Worm (Caenorhabditis elegans): ENCODE results near the gene B0280.17.

B0280.17 gene

DNA sequence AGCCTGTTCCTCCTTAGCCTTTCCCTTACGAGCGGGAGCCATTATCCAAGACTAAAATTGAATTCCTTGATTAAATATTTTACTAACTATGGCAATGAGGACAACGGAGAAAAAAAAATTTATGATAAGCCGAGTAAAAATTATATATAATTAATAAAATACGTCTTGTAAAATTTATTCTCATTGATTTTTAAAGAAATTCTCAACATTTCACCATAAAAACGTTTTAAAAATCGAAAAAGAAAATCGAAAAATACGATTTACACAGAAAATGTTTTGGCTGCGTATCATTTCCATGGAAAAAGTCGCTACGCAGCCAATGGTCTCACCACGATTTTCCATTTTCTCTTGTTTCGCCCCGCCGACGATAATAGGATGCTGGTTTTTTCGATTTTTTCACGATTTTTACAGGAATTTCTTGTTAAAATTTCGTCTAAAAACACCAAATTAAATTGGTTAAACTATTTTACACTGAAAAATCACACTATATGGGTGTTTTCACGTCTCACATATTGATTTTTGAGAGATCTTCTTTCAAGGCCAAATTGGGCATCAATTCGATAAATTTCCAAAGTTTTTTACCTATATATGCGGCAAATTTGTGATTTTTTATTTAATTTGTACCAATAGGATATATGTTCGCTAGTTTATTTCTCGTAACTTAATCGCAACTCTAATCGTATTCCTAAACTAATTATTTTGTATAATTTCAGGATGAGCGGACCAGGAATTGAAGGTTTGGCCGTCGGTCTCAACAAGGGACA is 43.8 kb upstream of the B0280.17 start, which contains the start of the genes rps-14 and rpl-36 (continued):
- TF ChIP-seq nhr-237 (tag; optimal IDR thresholded peaks at IDR 0.05) (peak; percentile 74), pqm-1 (tag; optimal IDR thresholded peaks at IDR 0.05) (no peak), ztf-11 (tag; optimal IDR thresholded peaks at IDR 0.05) (peak in 1 of 2 experiments; percentile 75), C16A3.4 (tag; optimal IDR thresholded peaks at IDR 0.05) (peak; percentile 96), unc-86 (tag; optimal IDR thresholded peaks at IDR 0.05) (peak; percentile 80), elt-2 (tag; optimal IDR thresholded peaks at IDR 0.05) (peak; percentile 44), zag-1 (tag; optimal IDR thresholded peaks at IDR 0.05) (peak; percentile 51), nhr-19 (GFP tag; conservative IDR thresholded peaks at IDR 0.05) (peak; percentile 92), ceh-90 (tag; optimal IDR thresholded peaks at IDR 0.05) (peak; percentile 34), zip-4 (GFP tag; optimal IDR thresholded peaks at IDR 0.05) (peak; percentile 66), efl-1 (optimal IDR thresholded peaks at IDR 0.05) (peak; percentile 90 to 92), efl-1 (GFP tag; optimal IDR thresholded peaks at IDR 0.05 in 1 of 2) (peak; percentile 82 to 97), mef-2 (tag; optimal IDR thresholded peaks at IDR 0.05) (peak; percentile 27), blmp-1 (tag; optimal IDR thresholded peaks at IDR 0.05) (peak; percentile 93), nhr-90 (tag; optimal IDR thresholded peaks at IDR 0.05; ENCODE audit: poor library complexity) (peak; percentile 92), ceh-82 (tag; optimal IDR thresholded peaks at IDR 0.05) (peak; percentile 88 to 90 (median 89)), pax-3 (tag; optimal IDR thresholded peaks at IDR 0.05) (peak; percentile 72), unc-62 (GFP tag; optimal IDR thresholded peaks at IDR 0.05) (no peak), ets-5 (GFP tag; IDR thresholded peaks at IDR 0.05) (no peak), vab-15 (tag; optimal IDR thresholded peaks at IDR 0.05) (peak; percentile 5), dpl-1 (GFP tag; optimal IDR thresholded peaks at IDR 0.05) (peak; percentile 83 to 86 (median 86)), swsn-7 (tag; optimal IDR thresholded peaks at IDR 0.05) (peak; percentile 92), jun-1 (tag; optimal IDR thresholded peaks at IDR 0.05) (peak; percentile 86), egl-13 (tag; optimal IDR thresholded peaks at IDR 0.05) (peak; percentile 71), grh-1 (GFP tag; IDR thresholded peaks at IDR 0.05) (peak; percentile 70), nhr-12 (tag; optimal IDR thresholded peaks at IDR 0.05) (no peak), aly-2 (tag; optimal IDR thresholded peaks at IDR 0.05) (peak; percentile 47), nhr-20 (tag; optimal IDR thresholded peaks at IDR 0.05) (peak; percentile 94), lir-3 (tag; optimal IDR thresholded peaks at IDR 0.05; ENCODE audit: poor library complexity) (peak; percentile 77), fkh-4 (tag; optimal IDR thresholded peaks at IDR 0.05; ENCODE audit: borderline replicate concordance) (peak; percentile 40), mdl-1 (tag; optimal IDR thresholded peaks at IDR 0.05) (peak in 1 of 2 experiments; percentile 82), rnt-1 (tag; optimal IDR thresholded peaks at IDR 0.05) (peak; percentile 90), lin-15B (tag; optimal IDR thresholded peaks at IDR 0.05) (peak; percentile 90), nhr-47 (tag; optimal IDR thresholded peaks at IDR 0.05) (peak; percentile 92), mab-9 (GFP tag; IDR thresholded peaks at IDR 0.05) (peak; percentile 59), ztf-4 (tag; optimal IDR thresholded peaks at IDR 0.05) (peak; percentile 67), F16B12.6 (tag; optimal IDR thresholded peaks at IDR 0.05) (peak; percentile 69), Y116A8C.19 (tag; optimal IDR thresholded peaks at IDR 0.05; ENCODE audit: borderline replicate concordance) (no peak), ces-1 (GFP tag; optimal IDR thresholded peaks at IDR 0.05) (no peak), unc-30 (tag; optimal IDR thresholded peaks at IDR 0.05) (no peak), elt-3 (tag; optimal IDR thresholded peaks at IDR 0.05) (peak in 3 of 6 experiments; percentile 76 to 94 (median 88)), sup-37 (GFP tag; optimal IDR thresholded peaks at IDR 0.05) (no peak)
